Worm (Caenorhabditis elegans) whole organism, L4 larva: ENCODE measurements around the gene T26E4.2.
A peak's percentile ranks its signal among the peaks of the same experiment; 100 is the strongest.
"Not testable (repeated sequence)": the region's sequence is repeated elsewhere in the genome, so short reads cannot be mapped to it uniquely, and the experiment has no call there.

Experiments used
- D1046.2 ChIP-seq: fragments of 200-800 bp; sonication (Bioruptor generic); IDR thresholded peaks from 2 replicates; pipeline ENCODE4 v1.3.6; 2022; ENCODE audit warnings: missing genetic modification characterization, missing compliant biosample characterization
- F37D6.2 ChIP-seq: sonication (generic microtip); optimal IDR thresholded peaks from 2 replicates; lab custom pipeline; 2016; ENCODE audit warnings: mild to moderate bottlenecking, missing genetic modification characterization, missing compliant biosample characterization
- F44E2.7 ChIP-seq: fragments of 200-800 bp; sonication (Bioruptor generic); IDR thresholded peaks from 2 replicates; pipeline ENCODE4 v2.1.2; 2022; ENCODE audit warnings: missing genetic modification characterization, missing compliant biosample characterization
- ZK546.5 ChIP-seq, 2 experiments: sonication (generic microtip); optimal IDR thresholded peaks; 2 replicates each; lab custom pipeline; 2017; ENCODE audit warnings: missing biosample characterization in 2 of 2, missing genetic modification characterization in 2 of 2
- aha-1 ChIP-seq: fragments of 150-350 bp; peaks from one replicate; lab custom pipeline; 2014; ENCODE audit warnings: missing biosample characterization, missing genetic modification characterization
- aly-2 ChIP-seq: sonication (generic microtip); optimal IDR thresholded peaks from 2 replicates; lab custom pipeline; 2018; ENCODE audit warnings: missing biosample characterization, missing genetic modification characterization
- arid-1 ChIP-seq: fragments of 200-800 bp; sonication (Bioruptor generic); conservative IDR thresholded peaks from 2 replicates; pipeline ENCODE4 v1.3.6; 2022; ENCODE audit warnings: missing genetic modification reagents, missing genetic modification characterization, missing compliant biosample characterization
- ceh-62 ChIP-seq: sonication (generic microtip); optimal IDR thresholded peaks from 2 replicates; lab custom pipeline; 2017; ENCODE audit warnings: missing biosample characterization, missing genetic modification characterization
- ceh-82 ChIP-seq: sonication (generic microtip); optimal IDR thresholded peaks from 2 replicates; lab custom pipeline; 2017; ENCODE audit warnings: missing biosample characterization, missing genetic modification characterization
- ces-1 ChIP-seq: fragments of 150-350 bp; sonication (generic microtip); optimal IDR thresholded peaks from 4 replicates; lab custom pipeline; 2014; ENCODE audit warnings: missing biosample characterization, missing genetic modification reagents, missing genetic modification characterization
- ctbp-1 ChIP-seq: fragments of 200-800 bp; sonication (Bioruptor generic); IDR thresholded peaks from 2 replicates; pipeline ENCODE4 v1.3.6; 2022; ENCODE audit warnings: missing genetic modification reagents, missing genetic modification characterization, missing compliant biosample characterization
- daf-12 ChIP-seq: fragments of 150-350 bp; optimal IDR thresholded peaks from 2 replicates; lab custom pipeline; 2014; ENCODE audit warnings: missing biosample characterization, missing genetic modification reagents, missing genetic modification characterization
- egl-43 ChIP-seq: fragments of 200-800 bp; sonication (Bioruptor generic); IDR thresholded peaks from 2 replicates; pipeline ENCODE4 v1.3.6; 2022; ENCODE audit warnings: missing genetic modification reagents, missing genetic modification characterization, missing compliant biosample characterization
- fkh-10 ChIP-seq: fragments of 150-350 bp; optimal IDR thresholded peaks from 2 replicates; lab custom pipeline; 2014; ENCODE audit warnings: missing biosample characterization, missing genetic modification reagents, missing genetic modification characterization
- gei-8 ChIP-seq: fragments of 200-800 bp; sonication (Bioruptor generic); optimal IDR thresholded peaks from 2 replicates; lab custom pipeline; 2018; ENCODE audit warnings: mild to moderate bottlenecking, missing genetic modification characterization, missing compliant biosample characterization
- lin-13 ChIP-seq: fragments of 150-350 bp; optimal IDR thresholded peaks from 2 replicates; lab custom pipeline; 2014; ENCODE audit warnings: missing biosample characterization, missing genetic modification reagents, missing genetic modification characterization
- lin-39 ChIP-seq: fragments of 150-350 bp; optimal IDR thresholded peaks from 2 replicates; lab custom pipeline; 2014; ENCODE audit warnings: missing biosample characterization, missing genetic modification reagents, missing genetic modification characterization
- lir-3 ChIP-seq: sonication (generic microtip); optimal IDR thresholded peaks from 2 replicates; lab custom pipeline; 2016; ENCODE audit warnings: mild to moderate bottlenecking, missing genetic modification characterization, missing compliant biosample characterization
- mdt-29 ChIP-seq: fragments of 200-800 bp; sonication (Bioruptor generic); IDR thresholded peaks from 2 replicates; pipeline ENCODE4 v1.3.6; 2022; ENCODE audit warnings: missing genetic modification reagents, missing genetic modification characterization, missing compliant biosample characterization
- mep-1 ChIP-seq: fragments of 150-350 bp; sonication (generic microtip); optimal IDR thresholded peaks from 3 replicates; lab custom pipeline; 2014; ENCODE audit warnings: missing biosample characterization, missing genetic modification characterization
- nhr-11 ChIP-seq: fragments of 150-350 bp; optimal IDR thresholded peaks from 2 replicates; lab custom pipeline; 2014; ENCODE audit warnings: missing biosample characterization, missing genetic modification characterization
- skn-1 ChIP-seq: fragments of 150-350 bp; optimal IDR thresholded peaks from 2 replicates; lab custom pipeline; 2014; ENCODE audit warnings: missing biosample characterization, missing genetic modification characterization
- snpc-1.2 ChIP-seq: fragments of 200-800 bp; sonication (Bioruptor generic); IDR thresholded peaks from 2 replicates; pipeline ENCODE4 v1.3.6; 2022; ENCODE audit warnings: missing genetic modification reagents, missing genetic modification characterization, missing compliant biosample characterization
- spr-1 ChIP-seq: sonication (generic microtip); optimal IDR thresholded peaks from 2 replicates; lab custom pipeline; 2016; ENCODE audit warnings: mild to moderate bottlenecking, missing genetic modification characterization, missing compliant biosample characterization
- tra-1 ChIP-seq: fragments of 200-800 bp; sonication (Bioruptor generic); IDR thresholded peaks from 2 replicates; pipeline ENCODE4 v1.3.6; 2022; ENCODE audit warnings: missing genetic modification reagents, missing genetic modification characterization, missing compliant biosample characterization
- unc-39 ChIP-seq: sonication (generic microtip); optimal IDR thresholded peaks from 2 replicates; lab custom pipeline; 2017; ENCODE audit warnings: missing biosample characterization, missing genetic modification characterization
- unc-62 ChIP-seq, 3 experiments: fragments of 150-350 bp in 1 of 3; sonication (generic microtip); optimal IDR thresholded peaks in 2 of 3; peaks in 1 of 3; 1 replicate in 1 of 3; 2 replicates in 2 of 3; lab custom pipeline; 2014 to 2017; ENCODE audit warnings: missing biosample characterization in 3 of 3, missing genetic modification characterization in 3 of 3, missing genetic modification reagents in 3 of 3, missing genotype in 1 of 3
- zag-1 ChIP-seq: fragments of 150-350 bp; optimal IDR thresholded peaks from 2 replicates; lab custom pipeline; 2014; ENCODE audit warnings: missing biosample characterization, missing genetic modification characterization
- ztf-7 ChIP-seq: fragments of 150-350 bp; optimal IDR thresholded peaks from 2 replicates; lab custom pipeline; 2014; ENCODE audit warnings: missing biosample characterization, missing genetic modification characterization

T26E4.2 gene

DNA sequence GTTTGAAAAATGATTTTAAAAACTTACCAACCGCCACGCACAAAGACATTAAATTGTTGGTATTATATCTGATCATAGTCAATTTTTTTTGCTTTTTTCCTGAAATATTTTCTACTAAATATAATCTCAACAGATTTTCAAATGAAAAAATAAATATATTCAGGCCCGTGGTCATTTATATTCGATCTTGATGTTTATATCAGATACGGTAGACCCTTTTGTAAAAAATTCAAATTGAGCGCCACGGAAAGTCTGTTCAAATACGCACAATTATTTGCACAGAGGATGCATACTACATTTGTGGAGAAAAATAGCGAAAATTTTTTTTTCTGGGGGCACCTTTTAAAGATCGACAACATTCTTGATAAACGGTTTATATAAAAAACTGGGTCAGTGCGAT, 11.2 kb downstream of the T26E4.2 start, which contains the start of gene T26E4.4:
T26E4.4 (minus strand) TSS at position 101 of the 400 bp plus-strand sequence.
- TF ChIP-seq ctbp-1 (GFP tag; lab: Robert Waterston, UW) (no peak), aha-1 (tag; lab: Kevin White, UChicago) (peak; percentile 12)
- TF ChIP-seq, all 104 proteins: peak for 1

DNA sequence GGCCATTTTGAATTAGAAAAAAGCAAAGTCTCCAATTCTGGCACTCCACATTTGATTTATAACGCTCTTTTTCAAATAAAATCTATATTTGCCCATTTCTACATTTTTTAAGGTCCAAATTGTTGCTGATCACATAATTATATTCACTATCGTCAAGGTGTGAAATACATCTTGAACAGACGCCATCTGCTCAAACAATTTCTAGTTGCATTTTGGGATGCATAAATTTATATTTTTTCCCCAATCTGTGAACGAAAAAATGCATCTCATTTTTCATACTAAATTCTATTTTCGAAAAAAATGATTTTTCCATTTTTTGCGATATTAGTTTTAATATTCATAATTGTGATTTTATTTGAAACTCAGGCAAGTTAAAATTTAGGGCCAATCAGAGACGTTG, 12.1 kb downstream of the T26E4.2 start, which contains the start of gene T26E4.7:
T26E4.7 (plus strand) TSS at position 301 of the 400 bp plus-strand sequence.
- TF ChIP-seq gei-8 (GFP tag; lab: Kevin White, UChicago) (no peak), D1046.2 (no peak), ceh-62 (tag; lab: Kevin White, UChicago) (no peak), nhr-11 (tag; lab: Kevin White, UChicago) (no peak), unc-39 (tag; lab: Kevin White, UChicago) (no peak), aly-2 (tag; lab: Kevin White, UChicago) (no peak), ces-1 (GFP tag; lab: Kevin White, UChicago) (no peak), ztf-7 (no peak), ZK546.5 (tag; optimal IDR thresholded peaks at IDR 0.05; lab: Kevin White, UChicago) (no peak), tra-1 (GFP tag; lab: Robert Waterston, UW) (no peak), skn-1 (tag; lab: Kevin White, UChicago) (no peak), fkh-10 (GFP tag; lab: Kevin White, UChicago) (no peak), lin-39 (tag; lab: Kevin White, UChicago) (no peak), mep-1 (tag; lab: Kevin White, UChicago) (no peak), zag-1 (tag; lab: Kevin White, UChicago) (no peak), egl-43 (no peak)

DNA sequence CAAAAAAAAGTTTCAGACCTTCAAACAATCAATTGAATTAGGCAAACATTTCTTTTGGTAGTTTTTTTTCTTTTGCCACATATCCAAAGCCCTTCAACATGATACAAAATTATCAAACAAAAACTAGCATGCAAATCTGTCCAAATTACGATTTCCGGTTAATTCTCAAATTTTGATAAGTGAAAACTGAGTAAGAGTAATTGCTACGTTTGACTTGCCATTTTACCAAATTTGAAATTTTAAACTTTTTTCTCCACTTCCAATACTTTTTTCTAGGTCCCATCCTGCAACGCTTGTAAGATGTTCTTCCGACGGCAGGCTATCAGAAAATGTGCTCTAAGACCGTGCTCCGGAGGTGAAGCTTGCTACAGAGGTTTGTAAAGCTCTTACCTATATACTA, 14.9 kb downstream of the T26E4.2 start, which contains the start of gene nhr-223:
nhr-223 (plus strand) TSS at position 301 of the 400 bp plus-strand sequence.
- TF ChIP-seq lin-13 (GFP tag; lab: Kevin White, UChicago): no peak
- peak in 1 of 2 experiments; percentile 78 for TF ChIP-seq unc-62 (GFP tag; optimal IDR thresholded peaks at IDR 0.05 in 1 of 2; lab: Kevin White, UChicago)
- TF ChIP-seq unc-62 (tag; optimal IDR thresholded peaks at IDR 0.05; lab: Kevin White, UChicago): no peak
- no peak for TF ChIP-seq daf-12 (tag; lab: Kevin White, UChicago)
- TF ChIP-seq lir-3: no peak
- no peak for TF ChIP-seq arid-1 (GFP tag; lab: Robert Waterston, UW)
- no peak for TF ChIP-seq spr-1 (tag; lab: Kevin White, UChicago)

DNA sequence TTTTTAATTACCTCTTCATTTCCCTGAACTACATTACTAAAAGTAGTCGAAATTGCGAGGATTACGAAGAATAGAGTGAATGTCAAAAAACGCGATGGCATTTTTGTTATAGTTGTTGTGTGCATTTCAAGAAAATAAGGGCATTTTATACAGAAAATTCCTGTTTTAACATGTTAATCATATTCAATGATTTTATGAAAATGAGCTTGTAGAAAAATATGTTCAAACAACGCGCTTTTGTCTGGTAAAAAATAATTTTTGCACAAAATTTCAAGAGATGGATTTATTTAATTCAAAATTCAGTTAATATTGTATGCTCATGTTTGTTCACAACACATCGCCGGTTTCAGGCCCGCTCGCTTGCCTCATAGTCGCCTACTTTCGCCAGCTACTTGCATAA, 16.9 kb downstream of the T26E4.2 start, which contains the start of gene T26E4.10:
T26E4.10 (minus strand) TSS at position 101 of the 400 bp plus-strand sequence.
- no peak for TF ChIP-seq F37D6.2
- TF ChIP-seq unc-62 (GFP tag; optimal IDR thresholded peaks at IDR 0.05 in 1 of 2; lab: Kevin White, UChicago): peak in 1 of 2 experiments; percentile 49
- TF ChIP-seq unc-62 (tag; optimal IDR thresholded peaks at IDR 0.05; lab: Kevin White, UChicago): no peak

DNA sequence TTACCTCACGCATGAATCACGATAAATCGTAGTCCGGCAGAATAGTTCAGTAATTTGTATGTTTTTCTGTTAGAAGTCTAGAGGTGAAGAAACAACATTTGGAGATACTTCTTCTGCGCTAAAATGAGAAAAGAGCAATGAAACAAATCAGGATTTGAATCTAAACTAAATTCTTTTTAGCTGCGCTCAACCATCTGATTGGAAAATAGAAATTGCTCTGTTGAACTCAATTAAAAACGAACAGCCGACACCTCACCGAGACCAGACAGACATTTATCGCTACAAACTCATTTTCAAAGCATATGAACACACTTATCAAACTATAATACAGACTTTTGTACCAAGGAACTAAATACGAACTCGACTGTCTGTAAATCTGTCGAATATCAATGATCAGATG, 21.4 kb downstream of the T26E4.2 start, which contains the start of gene T26E4.9:
T26E4.9 (minus strand) TSS at position 101 of the 400 bp plus-strand sequence.
- TF ChIP-seq F44E2.7, tra-1, snpc-1.2 (GFP tag; lab: Robert Waterston, UW): not testable (repeated sequence)

DNA sequence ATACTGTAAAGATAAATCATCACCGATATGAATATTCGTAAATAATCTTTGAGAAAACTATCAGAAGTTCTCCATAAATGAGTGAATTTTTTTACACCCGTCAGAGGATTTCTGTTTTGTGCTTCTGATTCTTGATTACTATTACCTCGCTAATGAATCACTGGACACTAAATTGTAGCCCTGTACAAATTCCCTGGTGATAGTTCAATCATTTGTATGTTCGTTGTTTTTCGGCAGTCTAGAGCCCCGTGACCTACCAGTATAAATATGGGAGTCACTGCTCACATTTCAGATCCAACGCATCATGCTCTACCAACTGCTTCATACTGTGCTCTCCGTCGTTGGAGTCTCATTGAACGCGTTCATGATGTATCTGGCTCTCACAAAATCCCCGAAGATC, 21.9 kb downstream of the T26E4.2 start, which contains the start of gene srd-27:
srd-27 (plus strand) TSS at position 301 of the 400 bp plus-strand sequence.
- not testable (repeated sequence) for TF ChIP-seq ceh-82 (tag; lab: Kevin White, UChicago); mdt-29 (GFP tag; lab: Robert Waterston, UW); gei-8 (GFP tag; lab: Kevin White, UChicago)
